Worm (Caenorhabditis elegans) whole organism, mixed stage, embryonic: ENCODE results near the gene W02B3.4.

ENCODE experiments used
- ces-1 ChIP-seq: fragments of 150-350 bp; optimal IDR thresholded peaks from 2 replicates; lab custom pipeline; 2014; ENCODE audit warnings: missing biosample characterization, missing genetic modification reagents, missing genetic modification characterization
- elt-1 ChIP-seq: sonication (generic microtip); optimal IDR thresholded peaks from 2 replicates; lab custom pipeline; 2017; ENCODE audit warnings: missing genetic modification characterization, mild to moderate bottlenecking, missing compliant biosample characterization, antibody characterized with exemption, moderate library complexity, borderline replicate concordance; ENCODE audit not compliant: insufficient read depth
- lsy-2 ChIP-seq: fragments of 150-350 bp; optimal IDR thresholded peaks from 2 replicates; lab custom pipeline; 2014; ENCODE audit warnings: missing biosample characterization, missing genetic modification characterization
- nhr-28 ChIP-seq: fragments of 150-350 bp; optimal IDR thresholded peaks from 2 replicates; lab custom pipeline; 2014; ENCODE audit warnings: missing biosample characterization, missing genetic modification characterization
- pha-4 ChIP-seq: fragments of 150-350 bp; optimal IDR thresholded peaks from 2 replicates; lab custom pipeline; 2018; ENCODE audit warnings: missing biosample characterization, missing genetic modification reagents, missing genetic modification characterization
- sptf-1 ChIP-seq: sonication (generic microtip); optimal IDR thresholded peaks from 2 replicates; lab custom pipeline; 2017; ENCODE audit warnings: mild to moderate bottlenecking, missing genetic modification characterization, moderate library complexity, missing compliant biosample characterization
- unc-62 ChIP-seq: fragments of 150-350 bp; optimal IDR thresholded peaks from 2 replicates; lab custom pipeline; 2014; ENCODE audit warnings: missing biosample characterization, missing genetic modification reagents, missing genetic modification characterization
- zip-8 ChIP-seq: fragments of 150-350 bp; optimal IDR thresholded peaks from 2 replicates; lab custom pipeline; 2014; ENCODE audit warnings: missing biosample characterization, missing genetic modification characterization

ce11 chrIII:728694-729093, 45.5 kb upstream of the W02B3.4 start:
- TF ChIP-seq unc-62 (GFP tag; lab: Kevin White, UChicago) (no peak), sptf-1 (tag; lab: Kevin White, UChicago) (no peak), nhr-28 (tag; lab: Kevin White, UChicago) (no peak), pha-4 (tag; lab: Kevin White, UChicago) (no peak), zip-8 (no peak), elt-1 (tag; lab: Kevin White, UChicago) (no peak), lsy-2 (tag; lab: Kevin White, UChicago) (no peak), ces-1 (GFP tag; lab: Kevin White, UChicago) (no peak)
